Worm (Caenorhabditis elegans) whole organism, L4 larva: Measurements from ENCODE around the gene chil-16.

Source experiments
- F26F4.8 ChIP-seq: fragments of 200-800 bp; sonication (Bioruptor generic); conservative IDR thresholded peaks from 2 replicates; pipeline ENCODE4 v1.3.6; 2022; ENCODE audit warnings: missing genetic modification characterization, missing compliant biosample characterization
- F37D6.2 ChIP-seq: sonication (generic microtip); optimal IDR thresholded peaks from 2 replicates; lab custom pipeline; 2016; ENCODE audit warnings: mild to moderate bottlenecking, missing genetic modification characterization, missing compliant biosample characterization
- F49E8.2 ChIP-seq: sonication (generic microtip); optimal IDR thresholded peaks from 2 replicates; lab custom pipeline; 2016; ENCODE audit warnings: missing compliant biosample characterization, mild to moderate bottlenecking, missing genetic modification characterization, borderline replicate concordance
- Y105C5A.15 ChIP-seq: fragments of 200-800 bp; sonication (Bioruptor generic); IDR thresholded peaks from 2 replicates; pipeline ENCODE4 v1.3.6; 2022; ENCODE audit warnings: missing genetic modification characterization, missing compliant biosample characterization
- Y5F2A.4 ChIP-seq: fragments of 200-800 bp; sonication (Bioruptor generic); optimal IDR thresholded peaks from 2 replicates; lab custom pipeline; 2018; ENCODE audit warnings: mild to moderate bottlenecking, missing genetic modification characterization, missing compliant biosample characterization
- ZK546.5 ChIP-seq, 2 experiments: sonication (generic microtip); optimal IDR thresholded peaks; 2 replicates each; lab custom pipeline; 2017; ENCODE audit warnings: missing biosample characterization in 2 of 2, missing genetic modification characterization in 2 of 2
- aha-1 ChIP-seq: fragments of 150-350 bp; peaks from one replicate; lab custom pipeline; 2014; ENCODE audit warnings: missing biosample characterization, missing genetic modification characterization
- ama-1 ChIP-seq: fragments of 150-350 bp; optimal IDR thresholded peaks from 2 replicates; lab custom pipeline; 2014; ENCODE audit warnings: inconsistent platforms, mixed read lengths
- arid-1 ChIP-seq: fragments of 200-800 bp; sonication (Bioruptor generic); conservative IDR thresholded peaks from 2 replicates; pipeline ENCODE4 v1.3.6; 2022; ENCODE audit warnings: missing genetic modification reagents, missing genetic modification characterization, missing compliant biosample characterization
- attf-4 ChIP-seq: sonication (generic microtip); optimal IDR thresholded peaks from 3 replicates; lab custom pipeline; 2017; ENCODE audit warnings: missing biosample characterization, missing genetic modification characterization
- ceh-32 ChIP-seq: sonication (generic microtip); optimal IDR thresholded peaks from 2 replicates; lab custom pipeline; 2016; ENCODE audit warnings: mild to moderate bottlenecking, missing genetic modification characterization, missing compliant biosample characterization; ENCODE audit not compliant: poor library complexity
- ceh-62 ChIP-seq: sonication (generic microtip); optimal IDR thresholded peaks from 2 replicates; lab custom pipeline; 2017; ENCODE audit warnings: missing biosample characterization, missing genetic modification characterization
- daf-16 ChIP-seq, 3 experiments: sonication (generic microtip); optimal IDR thresholded peaks; 2 replicates each; lab custom pipeline; 2016 to 2017; ENCODE audit warnings: missing genetic modification characterization in 3 of 3, missing genetic modification reagents in 3 of 3, mild to moderate bottlenecking in 2 of 3, missing compliant biosample characterization in 2 of 3, missing biosample characterization in 1 of 3, moderate library complexity in 1 of 3
- daf-19 ChIP-seq: fragments of 200-800 bp; sonication (Bioruptor generic); conservative IDR thresholded peaks from 2 replicates; pipeline ENCODE4 v1.3.6; 2022; ENCODE audit warnings: missing genetic modification characterization, missing compliant biosample characterization
- dmd-6 ChIP-seq: fragments of 200-800 bp; sonication (Bioruptor generic); IDR thresholded peaks from 2 replicates; pipeline ENCODE4 v1.3.6; 2022; ENCODE audit warnings: missing genetic modification reagents, missing genetic modification characterization, missing compliant biosample characterization
- egl-27 ChIP-seq: sonication (generic microtip); optimal IDR thresholded peaks from 3 replicates; lab custom pipeline; 2017; ENCODE audit warnings: missing biosample characterization, missing genetic modification reagents, missing genetic modification characterization
- fos-1 ChIP-seq: fragments of 150-350 bp; optimal IDR thresholded peaks from 2 replicates; lab custom pipeline; 2014; ENCODE audit warnings: missing biosample characterization, missing genetic modification characterization
- hif-1 ChIP-seq, 2 experiments: sonication (generic microtip); optimal IDR thresholded peaks; 2 replicates each; lab custom pipeline; 2016 to 2017; ENCODE audit warnings: missing compliant biosample characterization in 2 of 2, missing genetic modification characterization in 2 of 2, missing genetic modification reagents in 2 of 2, missing genotype in 2 of 2, mild to moderate bottlenecking in 1 of 2
- hmg-1.1 ChIP-seq: fragments of 200-800 bp; sonication (Bioruptor generic); IDR thresholded peaks from 2 replicates; pipeline ENCODE4 v1.3.6; 2022; ENCODE audit warnings: missing genetic modification reagents, missing genetic modification characterization, missing compliant biosample characterization
- lin-29 ChIP-seq: fragments of 200-800 bp; sonication (Bioruptor generic); IDR thresholded peaks from 2 replicates; pipeline ENCODE4 v1.3.6; 2022; ENCODE audit warnings: missing genetic modification reagents, missing genetic modification characterization, missing compliant biosample characterization
- lin-38 ChIP-seq: fragments of 200-800 bp; sonication (Bioruptor generic); IDR thresholded peaks from 2 replicates; pipeline ENCODE4 v1.3.6; 2022; ENCODE audit warnings: missing genetic modification reagents, missing genetic modification characterization, missing compliant biosample characterization
- lsy-2 ChIP-seq, 2 experiments: fragments of 150-350 bp in 1 of 2; sonication (generic microtip) in 1 of 2; optimal IDR thresholded peaks; 2 replicates each; lab custom pipeline; 2014 to 2017; ENCODE audit warnings: missing biosample characterization in 2 of 2, missing genetic modification characterization in 2 of 2
- mdt-29 ChIP-seq: fragments of 200-800 bp; sonication (Bioruptor generic); IDR thresholded peaks from 2 replicates; pipeline ENCODE4 v1.3.6; 2022; ENCODE audit warnings: missing genetic modification reagents, missing genetic modification characterization, missing compliant biosample characterization
- nhr-102 ChIP-seq: sonication (generic microtip); optimal IDR thresholded peaks from 2 replicates; lab custom pipeline; 2016; ENCODE audit warnings: mild to moderate bottlenecking, missing genetic modification characterization, moderate library complexity, missing compliant biosample characterization
- nhr-111 ChIP-seq: fragments of 200-800 bp; sonication (Bioruptor generic); optimal IDR thresholded peaks from 2 replicates; lab custom pipeline; 2018; ENCODE audit warnings: mild to moderate bottlenecking, missing genetic modification characterization, missing compliant biosample characterization
- nhr-25 ChIP-seq: sonication (generic microtip); optimal IDR thresholded peaks from 2 replicates; lab custom pipeline; 2017; ENCODE audit warnings: missing genetic modification characterization, mild to moderate bottlenecking, missing compliant biosample characterization, antibody characterized with exemption, moderate library complexity, borderline replicate concordance; ENCODE audit not compliant: insufficient read depth
- nhr-48 ChIP-seq: sonication (generic microtip); optimal IDR thresholded peaks from 2 replicates; lab custom pipeline; 2016; ENCODE audit warnings: mild to moderate bottlenecking, missing genetic modification characterization, missing compliant biosample characterization
- nhr-76 ChIP-seq: fragments of 150-350 bp; optimal IDR thresholded peaks from 2 replicates; lab custom pipeline; 2014; ENCODE audit warnings: missing biosample characterization, missing genetic modification characterization
- pha-4 ChIP-seq, 2 experiments: fragments of 150-350 bp in 1 of 2; fragments of 200-800 bp in 1 of 2; sonication (Bioruptor generic) in 1 of 2; IDR thresholded peaks in 1 of 2; optimal IDR thresholded peaks in 1 of 2; 2 replicates each; pipeline versions ENCODE4 v1.3.6 to Lab custom; 2014 to 2022; ENCODE audit warnings: missing genetic modification characterization in 2 of 2, missing genetic modification reagents in 2 of 2, missing biosample characterization in 1 of 2, missing compliant biosample characterization in 1 of 2
- pqm-1 ChIP-seq: sonication (generic microtip); optimal IDR thresholded peaks from 2 replicates; lab custom pipeline; 2017; ENCODE audit warnings: missing biosample characterization, missing genetic modification characterization
- vab-7 ChIP-seq: fragments of 200-800 bp; sonication (Bioruptor generic); IDR thresholded peaks from 2 replicates; pipeline ENCODE4 v1.3.6; 2022; ENCODE audit warnings: missing genetic modification reagents, missing genetic modification characterization, missing compliant biosample characterization
- zip-11 ChIP-seq: fragments of 200-800 bp; sonication (Bioruptor generic); IDR thresholded peaks from 2 replicates; pipeline ENCODE4 v1.3.6; 2022; ENCODE audit warnings: missing genetic modification characterization, missing compliant biosample characterization

The chil-16 gene

ce11 chrII:9482529-9482928, 40.8 kb upstream of the chil-16 start (continued):
- TF ChIP-seq attf-4 (tag; lab: Kevin White, UChicago) = no peak
- TF ChIP-seq hif-1 (tag; optimal IDR thresholded peaks at IDR 0.05; lab: Kevin White, UChicago) = peak in 1 of 2 experiments; percentile 82
- TF ChIP-seq nhr-48 (tag; lab: Kevin White, UChicago) = no peak
- no peak for TF ChIP-seq mdt-29
- no peak for TF ChIP-seq vab-7 (GFP tag; lab: Robert Waterston, UW)
- TF ChIP-seq arid-1 = no peak
- no peak for TF ChIP-seq F37D6.2 (tag; lab: Kevin White, UChicago)
- TF ChIP-seq F26F4.8 = no peak
- no peak for TF ChIP-seq Y5F2A.4
- TF ChIP-seq zip-11 (GFP tag; lab: Robert Waterston, UW) = no peak
- TF ChIP-seq hmg-1.1 (GFP tag; lab: Robert Waterston, UW) = no peak
- TF ChIP-seq, all 104 proteins: peak for 7

- TF ChIP-seq lin-29 (GFP tag; lab: Robert Waterston, UW) (no peak), daf-16 (GFP tag; optimal IDR thresholded peaks at IDR 0.05; lab: Kevin White, UChicago) (no peak), daf-16 (tag; optimal IDR thresholded peaks at IDR 0.05; lab: Kevin White, UChicago) (peak; percentile 14), ceh-32 (tag; lab: Kevin White, UChicago) (no peak), hif-1 (tag; optimal IDR thresholded peaks at IDR 0.05; lab: Kevin White, UChicago) (no peak), Y5F2A.4 (no peak), dmd-6 (peak; percentile 47; the same call in 1 of the 2 replicates), lsy-2 (tag; optimal IDR thresholded peaks at IDR 0.05; lab: Kevin White, UChicago) (no peak), daf-19 (GFP tag; lab: Robert Waterston, UW) (no peak), nhr-76 (no peak), aha-1 (peak; percentile 87), nhr-111 (GFP tag; lab: Kevin White, UChicago) (no peak), ceh-62 (no peak)
These were observed 39.7 kb upstream of the chil-16 start for ce11 chrII:9481427-9481826.

ce11 chrII:9480006-9480405, 38.3 kb upstream of the chil-16 start, which contains the start of gene T19H5.7:
Gene T19H5.7, minus strand, starts transcription at chrII:9480106.
- TF ChIP-seq ZK546.5 (tag; optimal IDR thresholded peaks at IDR 0.05; lab: Kevin White, UChicago) = no peak
- TF ChIP-seq pha-4 (GFP tag; IDR thresholded peaks at IDR 0.05; lab: Robert Waterston, UW) = no peak
- TF ChIP-seq pha-4 (tag; optimal IDR thresholded peaks at IDR 0.05; lab: Kevin White, UChicago) = no peak
- TF ChIP-seq fos-1 (tag; lab: Kevin White, UChicago) = no peak
- no peak for TF ChIP-seq lin-38 (GFP tag; lab: Robert Waterston, UW)
- TF ChIP-seq F37D6.2 (tag; lab: Kevin White, UChicago) = no peak
- TF ChIP-seq egl-27 = no peak
- TF ChIP-seq F49E8.2 (tag; lab: Kevin White, UChicago) = no peak
- TF ChIP-seq Y5F2A.4 = no peak
- TF ChIP-seq ama-1 = no peak
- no peak for TF ChIP-seq Y105C5A.15 (GFP tag; lab: Robert Waterston, UW)
- TF ChIP-seq nhr-102 (tag; lab: Kevin White, UChicago) = no peak

- TF ChIP-seq F37D6.2 (tag; lab: Kevin White, UChicago) = no peak
- TF ChIP-seq pqm-1 (tag; lab: Kevin White, UChicago) = no peak
- no peak for TF ChIP-seq nhr-25 (tag; lab: Kevin White, UChicago)
- TF ChIP-seq, all 104 proteins: peak for 0
These were observed 35.8 kb upstream of the chil-16 start, which contains the start of gene chil-27 for ce11 chrII:9477567-9477966. Gene chil-27, plus strand, starts transcription at chrII:9477867.
